Fruit fly (Drosophila melanogaster) whole organism, prepupa: Measurements from ENCODE around the gene Wbp2.

Experiments
- CG11902 ChIP-seq: fragments of 200-800 bp; sonication (Bioruptor generic); optimal IDR thresholded peaks from 3 replicates; lab custom pipeline; 2016; ENCODE audit warnings: missing biosample characterization, missing genetic modification characterization
- CG31627 ChIP-seq: fragments of 200-800 bp; sonication (Bioruptor generic); optimal IDR thresholded peaks from 3 replicates; lab custom pipeline; 2016; ENCODE audit warnings: missing biosample characterization, missing genetic modification characterization
- Gug ChIP-seq: fragments of 200-800 bp; sonication (Bioruptor generic); IDR thresholded peaks from 2 replicates; pipeline ENCODE4 v1.3.6; 2022; ENCODE audit warnings: missing biosample characterization, missing genetic modification characterization
- fd85E ChIP-seq: fragments of 200-800 bp; sonication (Bioruptor generic); optimal IDR thresholded peaks from 3 replicates; lab custom pipeline; 2016; ENCODE audit warnings: missing biosample characterization, missing genetic modification characterization

DNA sequence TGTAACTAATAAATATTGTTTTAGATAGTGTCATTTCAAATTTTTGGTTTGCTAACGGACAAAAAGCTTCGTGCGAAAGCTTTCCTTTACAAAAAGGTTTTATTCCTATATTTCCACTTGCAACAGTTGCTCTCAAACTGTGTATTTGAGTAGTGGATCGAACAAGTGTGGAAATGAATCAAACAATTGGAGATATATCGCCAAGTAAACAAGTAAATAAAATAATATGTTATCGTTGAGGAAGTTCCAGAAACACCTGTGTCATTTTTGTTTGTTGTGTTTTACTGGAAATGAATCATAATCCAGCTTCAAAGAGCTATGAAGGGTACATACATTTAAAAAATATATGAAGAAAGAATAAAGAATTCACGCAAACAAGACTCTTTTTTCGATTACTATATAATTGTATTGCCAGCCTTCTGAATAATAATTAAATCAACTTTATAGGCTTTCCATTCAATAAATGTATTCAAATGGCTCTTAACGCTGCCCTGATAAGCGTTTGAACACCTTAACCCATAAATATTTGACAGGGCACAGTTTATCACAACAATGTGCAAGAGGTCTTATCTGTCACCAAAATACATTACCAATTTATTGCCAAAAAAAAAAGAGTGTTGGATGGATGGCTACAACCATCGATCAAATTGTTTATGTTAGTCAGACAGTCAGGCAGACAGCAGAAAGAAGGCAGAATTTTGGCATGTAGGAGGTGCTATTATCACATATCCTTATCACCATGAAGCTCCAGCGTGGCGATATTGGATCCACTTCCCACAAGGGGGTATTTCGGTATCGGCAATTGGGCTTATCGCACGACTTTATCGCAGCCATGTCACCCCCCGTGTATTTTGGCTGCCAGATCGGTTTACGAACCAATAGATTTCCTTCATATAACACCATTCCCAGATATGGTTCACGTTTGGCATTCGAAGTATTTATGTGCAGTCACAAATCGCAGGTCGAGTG lies 14.2 kb upstream of the Wbp2 start:
- TF ChIP-seq fd85E (GFP tag; lab: Kevin White, UChicago) (no peak), CG11902 (GFP tag; lab: Kevin White, UChicago) (no peak), Gug (GFP tag; lab: Robert Waterston, UW) (no peak), CG31627 (GFP tag; lab: Kevin White, UChicago) (no peak)
